Fruit fly (Drosophila melanogaster) whole organism, embryonic: ENCODE data around the gene Spn27A.

Source experiments
- CG11696 ChIP-seq: fragments of 200-800 bp; sonication (Bioruptor generic); IDR thresholded peaks from 2 replicates; pipeline ENCODE4 v1.3.6; 2022; ENCODE audit warnings: missing biosample characterization, missing genetic modification characterization
- CG11723 ChIP-seq: fragments of 200-800 bp; sonication (Bioruptor generic); optimal IDR thresholded peaks from 2 replicates; lab custom pipeline; 2017; ENCODE audit warnings: missing biosample characterization, mild to moderate bottlenecking, missing genetic modification characterization
- CG12391 ChIP-seq: fragments of 200-800 bp; sonication (Bioruptor generic); optimal IDR thresholded peaks from 3 replicates; lab custom pipeline; 2018; ENCODE audit warnings: missing biosample characterization, mild to moderate bottlenecking, missing genetic modification characterization, moderate library complexity
- CG13424 ChIP-seq: fragments of 200-800 bp; sonication (Bioruptor generic); optimal IDR thresholded peaks from 2 replicates; lab custom pipeline; 2019; ENCODE audit warnings: missing biosample characterization, mild to moderate bottlenecking, missing genetic modification characterization, moderate library complexity
- CG14965 ChIP-seq: fragments of 200-800 bp; sonication (Bioruptor generic); optimal IDR thresholded peaks from 2 replicates; lab custom pipeline; 2016; ENCODE audit warnings: missing biosample characterization, missing genetic modification characterization, borderline replicate concordance
- CG15011 ChIP-seq: fragments of 200-800 bp; sonication (Bioruptor generic); optimal IDR thresholded peaks from 3 replicates; lab custom pipeline; 2018; ENCODE audit warnings: missing biosample characterization, mild to moderate bottlenecking, missing genetic modification characterization
- CG16813 ChIP-seq: fragments of 200-800 bp; sonication (Bioruptor generic); IDR thresholded peaks from 3 replicates; pipeline ENCODE4 v1.3.6; 2022; ENCODE audit warnings: missing biosample characterization, missing genetic modification characterization; ENCODE audit not compliant: partially characterized antibody
- CG2199 ChIP-seq: fragments of 200-800 bp; sonication (Bioruptor generic); IDR thresholded peaks from 3 replicates; pipeline ENCODE4 v1.3.6; 2022; ENCODE audit warnings: missing biosample characterization, missing genetic modification characterization
- CG2712 ChIP-seq: fragments of 200-800 bp; optimal IDR thresholded peaks from 3 replicates; lab custom pipeline; 2019; ENCODE audit warnings: missing biosample characterization, mild to moderate bottlenecking, missing genetic modification characterization, moderate library complexity
- CG30403 ChIP-seq: fragments of 200-800 bp; sonication (Bioruptor generic); optimal IDR thresholded peaks from 3 replicates; lab custom pipeline; 2016; ENCODE audit warnings: missing biosample characterization, missing genetic modification characterization
- CG31365 ChIP-seq: fragments of 200-800 bp; sonication (Bioruptor generic); optimal IDR thresholded peaks from 2 replicates; lab custom pipeline; 2018; ENCODE audit warnings: missing biosample characterization, mild to moderate bottlenecking, missing genetic modification characterization
- CG32772 ChIP-seq: fragments of 200-800 bp; sonication (Bioruptor generic); IDR thresholded peaks from 2 replicates; pipeline ENCODE4 v1.3.6; 2022; ENCODE audit warnings: missing biosample characterization, missing genetic modification characterization
- CG33213 ChIP-seq: fragments of 200-800 bp; sonication (Bioruptor generic); optimal IDR thresholded peaks from 3 replicates; lab custom pipeline; 2016; ENCODE audit warnings: missing biosample characterization, missing genetic modification characterization
- CG34422 ChIP-seq: fragments of 200-800 bp; sonication (Bioruptor generic); IDR thresholded peaks from 3 replicates; pipeline ENCODE4 v1.3.6; 2022; ENCODE audit warnings: missing biosample characterization, missing genetic modification characterization
- CG3995 ChIP-seq: fragments of 200-800 bp; sonication (Bioruptor generic); optimal IDR thresholded peaks from 3 replicates; lab custom pipeline; 2016; ENCODE audit warnings: missing biosample characterization, missing genetic modification characterization
- CG4707 ChIP-seq: fragments of 200-800 bp; sonication (Bioruptor generic); optimal IDR thresholded peaks from 2 replicates; lab custom pipeline; 2018; ENCODE audit warnings: missing biosample characterization, mild to moderate bottlenecking, missing genetic modification characterization, moderate library complexity
- CG4820 ChIP-seq: fragments of 200-800 bp; sonication (Bioruptor generic); optimal IDR thresholded peaks from 3 replicates; lab custom pipeline; 2016; ENCODE audit warnings: missing biosample characterization, missing genetic modification characterization
- CG6654 ChIP-seq: fragments of 200-800 bp; sonication (Bioruptor generic); optimal IDR thresholded peaks from 2 replicates; lab custom pipeline; 2017; ENCODE audit warnings: missing biosample characterization, mild to moderate bottlenecking, missing genetic modification characterization
- CG7745 ChIP-seq: fragments of 200-800 bp; sonication (Bioruptor generic); optimal IDR thresholded peaks from 2 replicates; lab custom pipeline; 2018; ENCODE audit warnings: missing biosample characterization, mild to moderate bottlenecking, missing genetic modification characterization, moderate library complexity
- CG7928 ChIP-seq: fragments of 200-800 bp; sonication (Bioruptor generic); optimal IDR thresholded peaks from 2 replicates; lab custom pipeline; 2017; ENCODE audit warnings: missing biosample characterization, mild to moderate bottlenecking, missing genetic modification characterization
- CG8281 ChIP-seq: fragments of 200-800 bp; sonication (Bioruptor generic); optimal IDR thresholded peaks from 2 replicates; lab custom pipeline; 2018; ENCODE audit warnings: missing biosample characterization, mild to moderate bottlenecking, missing genetic modification characterization, moderate library complexity
- CG8359 ChIP-seq: fragments of 200-800 bp; sonication (Bioruptor generic); optimal IDR thresholded peaks from 2 replicates; lab custom pipeline; 2017; ENCODE audit warnings: missing biosample characterization, mild to moderate bottlenecking, missing genetic modification characterization, borderline replicate concordance
- CG9609 ChIP-seq: fragments of 200-800 bp; sonication (Bioruptor generic); optimal IDR thresholded peaks from 3 replicates; lab custom pipeline; 2016; ENCODE audit warnings: missing biosample characterization, missing genetic modification characterization
- CG9797 ChIP-seq: fragments of 200-800 bp; sonication (Bioruptor generic); optimal IDR thresholded peaks from 3 replicates; lab custom pipeline; 2018; ENCODE audit warnings: missing biosample characterization, mild to moderate bottlenecking, missing genetic modification characterization
- CG9932 ChIP-seq: fragments of 200-800 bp; sonication (Bioruptor generic); IDR thresholded peaks from 2 replicates; pipeline ENCODE4 v1.3.6; 2022; ENCODE audit warnings: missing biosample characterization, missing genetic modification characterization
- Hsf ChIP-seq: fragments of 200-800 bp; sonication (Bioruptor generic); optimal IDR thresholded peaks from 3 replicates; lab custom pipeline; 2016; ENCODE audit warnings: missing biosample characterization, missing genetic modification characterization
- Lpt ChIP-seq: fragments of >200 bp; optimal IDR thresholded peaks from 2 replicates; lab custom pipeline; 2018; ENCODE audit warnings: missing biosample characterization, missing genetic modification characterization
- MTF-1 ChIP-seq: fragments of 200-800 bp; sonication (Bioruptor generic); optimal IDR thresholded peaks from 2 replicates; lab custom pipeline; 2018; ENCODE audit warnings: missing biosample characterization, mild to moderate bottlenecking, missing genetic modification characterization, borderline replicate concordance
- NFAT ChIP-seq: fragments of 200-800 bp; sonication (Bioruptor generic); IDR thresholded peaks from 2 replicates; pipeline ENCODE4 v1.3.6; 2022; ENCODE audit warnings: missing biosample characterization, missing genetic modification characterization
- NfI ChIP-seq: fragments of 200-800 bp; sonication (Bioruptor generic); optimal IDR thresholded peaks from 3 replicates; lab custom pipeline; 2018; ENCODE audit warnings: missing biosample characterization, mild to moderate bottlenecking, missing genetic modification characterization, moderate library complexity
- Scr ChIP-seq: fragments of 200-800 bp; sonication (Bioruptor generic); IDR thresholded peaks from 2 replicates; pipeline ENCODE4 v1.3.6; 2022; ENCODE audit warnings: missing biosample characterization, missing genetic modification characterization; ENCODE audit not compliant: partially characterized antibody
- Vsx1 ChIP-seq: fragments of 200-800 bp; sonication (Bioruptor generic); optimal IDR thresholded peaks from 2 replicates; lab custom pipeline; 2017; ENCODE audit warnings: missing biosample characterization, mild to moderate bottlenecking, missing genetic modification characterization, missing genetic modification reagents
- br ChIP-seq: fragments of >200 bp; optimal IDR thresholded peaks from 2 replicates; lab custom pipeline; 2017
- cato ChIP-seq: fragments of 200-800 bp; sonication (Bioruptor generic); optimal IDR thresholded peaks from 2 replicates; lab custom pipeline; 2016; ENCODE audit warnings: missing biosample characterization, missing genetic modification characterization, borderline replicate concordance
- chif ChIP-seq, 2 experiments: fragments of 200-800 bp; sonication (Bioruptor generic); optimal IDR thresholded peaks; 3 replicates each; lab custom pipeline; 2016; ENCODE audit warnings: missing biosample characterization in 2 of 2, missing genetic modification characterization in 2 of 2
- crp ChIP-seq, 2 experiments: fragments of 200-800 bp; sonication (Bioruptor generic); optimal IDR thresholded peaks; 2 replicates in 1 of 2; 3 replicates in 1 of 2; lab custom pipeline; 2017; ENCODE audit warnings: missing biosample characterization in 2 of 2, missing genetic modification characterization in 2 of 2, mild to moderate bottlenecking in 1 of 2, moderate library complexity in 1 of 2
- dati ChIP-seq: fragments of 200-800 bp; sonication (Bioruptor generic); IDR thresholded peaks from 2 replicates; pipeline ENCODE4 v1.3.6; 2022; ENCODE audit warnings: missing biosample characterization, missing genetic modification characterization
- disco-r ChIP-seq: fragments of 200-800 bp; sonication (Bioruptor generic); optimal IDR thresholded peaks from 2 replicates; lab custom pipeline; 2016; ENCODE audit warnings: missing biosample characterization, missing genetic modification characterization
- nmo ChIP-seq: fragments of 200-800 bp; sonication (Bioruptor generic); optimal IDR thresholded peaks from 2 replicates; lab custom pipeline; 2018; ENCODE audit warnings: missing biosample characterization, mild to moderate bottlenecking, missing genetic modification characterization, moderate library complexity
- pita ChIP-seq: fragments of 200-800 bp; sonication (Bioruptor generic); optimal IDR thresholded peaks from 2 replicates; lab custom pipeline; 2017; ENCODE audit warnings: missing biosample characterization, mild to moderate bottlenecking, missing genetic modification characterization
- so ChIP-seq: fragments of 200-800 bp; sonication (Bioruptor generic); IDR thresholded peaks from 3 replicates; pipeline ENCODE4 v1.3.6; 2022; ENCODE audit warnings: missing biosample characterization, missing genetic modification characterization
- tll ChIP-seq, 2 experiments: fragments of 200-800 bp in 1 of 2; fragments of >200 bp in 1 of 2; sonication (Bioruptor generic) in 1 of 2; optimal IDR thresholded peaks; 2 replicates each; lab custom pipeline; 2017 to 2019; ENCODE audit warnings: missing biosample characterization in 2 of 2, missing genetic modification characterization in 2 of 2, mild to moderate bottlenecking in 1 of 2, moderate library complexity in 1 of 2
- tna ChIP-seq: fragments of 200-800 bp; sonication (Bioruptor generic); IDR thresholded peaks from 2 replicates; pipeline ENCODE4 v1.3.6; 2022; ENCODE audit warnings: missing biosample characterization, missing genetic modification characterization; ENCODE audit not compliant: partially characterized antibody
- tup ChIP-seq: fragments of 200-800 bp; sonication (Bioruptor generic); optimal IDR thresholded peaks from 2 replicates; lab custom pipeline; 2016; ENCODE audit warnings: missing biosample characterization, mild to moderate bottlenecking, missing genetic modification characterization, moderate library complexity
- vvl ChIP-seq: fragments of 200-800 bp; sonication (Bioruptor generic); IDR thresholded peaks from 2 replicates; pipeline ENCODE4 v1.3.6; 2022; ENCODE audit warnings: missing biosample characterization, missing genetic modification characterization
- wek ChIP-seq: fragments of 200-800 bp; sonication (Bioruptor generic); optimal IDR thresholded peaks from 3 replicates; lab custom pipeline; 2018; ENCODE audit warnings: missing biosample characterization, mild to moderate bottlenecking, missing genetic modification characterization, moderate library complexity
- zen ChIP-seq: fragments of 200-800 bp; sonication (Bioruptor generic); optimal IDR thresholded peaks from 3 replicates; lab custom pipeline; 2018; ENCODE audit warnings: missing biosample characterization, mild to moderate bottlenecking, missing genetic modification characterization, moderate library complexity
- zf30C ChIP-seq: fragments of 200-800 bp; sonication (Bioruptor generic); optimal IDR thresholded peaks from 3 replicates; lab custom pipeline; 2018; ENCODE audit warnings: missing biosample characterization, mild to moderate bottlenecking, missing genetic modification characterization
- zfh1 ChIP-seq: fragments of 200-800 bp; sonication (Bioruptor generic); IDR thresholded peaks from 3 replicates; pipeline ENCODE4 v1.3.6; 2022; ENCODE audit warnings: missing biosample characterization, missing genetic modification characterization

Spn27A gene

dm6 chr2L:6708997-6709662, 36.0 kb upstream of the Spn27A start, which contains the start of gene Tsp (continued):
- TF ChIP-seq disco-r (GFP tag; lab: Kevin White, UChicago), result no peak
- TF ChIP-seq Scr (GFP tag; lab: Robert Waterston, UW), result no peak
- peak; percentile 43; the same call in 1 of the 3 replicates for TF ChIP-seq so (GFP tag; lab: Robert Waterston, UW)
- no peak for TF ChIP-seq CG3995
- TF ChIP-seq pita (GFP tag; lab: Kevin White, UChicago), result no peak
- no peak for TF ChIP-seq CG7928
- no peak for TF ChIP-seq CG2712 (tag; lab: Kevin White, UChicago)
- no peak for TF ChIP-seq CG11696 (GFP tag; lab: Robert Waterston, UW)
- no peak for TF ChIP-seq tup (GFP tag; lab: Kevin White, UChicago)
- TF ChIP-seq br (lab: Kevin White, UChicago), result no peak
- TF ChIP-seq Vsx1 (GFP tag; lab: Kevin White, UChicago), result no peak
- peak; percentile 10 for TF ChIP-seq CG12391 (tag; lab: Kevin White, UChicago)
- TF ChIP-seq CG13424, result no peak
- no peak for TF ChIP-seq wek
- no peak for TF ChIP-seq dati (GFP tag; lab: Robert Waterston, UW)
- TF ChIP-seq tna (GFP tag; lab: Robert Waterston, UW), result no peak; the same call in 1 of the 2 replicates
- no peak for TF ChIP-seq MTF-1
- TF ChIP-seq CG30403 (GFP tag; lab: Kevin White, UChicago), result no peak
- TF ChIP-seq CG14965, result no peak
- no peak for TF ChIP-seq CG32772 (GFP tag; lab: Robert Waterston, UW)
- no peak for TF ChIP-seq CG31365 (tag; lab: Kevin White, UChicago)
- TF ChIP-seq CG7745 (tag; lab: Kevin White, UChicago), result no peak
- no peak for TF ChIP-seq CG15011
- no peak for TF ChIP-seq CG9797 (GFP tag; lab: Kevin White, UChicago)
- no peak for TF ChIP-seq CG4820 (GFP tag; lab: Kevin White, UChicago)
- TF ChIP-seq crp (GFP tag; optimal IDR thresholded peaks at IDR 0.05; lab: Kevin White, UChicago), result no peak
- no peak for TF ChIP-seq NfI
- no peak for TF ChIP-seq Lpt
- 0 out of 3 replicates have a peak, but pooled peaks have one; percentile 51 for TF ChIP-seq CG2199 (GFP tag; lab: Robert Waterston, UW)
- no peak for TF ChIP-seq CG33213
- no peak for TF ChIP-seq tll (GFP tag; optimal IDR thresholded peaks at IDR 0.05; lab: Kevin White, UChicago)
- TF ChIP-seq CG11723 (GFP tag; lab: Kevin White, UChicago), result no peak
- TF ChIP-seq CG8281 (tag; lab: Kevin White, UChicago), result no peak
- no peak for TF ChIP-seq CG9609 (GFP tag; lab: Kevin White, UChicago)
- TF ChIP-seq CG6654 (GFP tag; lab: Kevin White, UChicago), result no peak
- no peak for TF ChIP-seq NFAT (GFP tag; lab: Robert Waterston, UW)
- no peak for TF ChIP-seq cato
- no peak for TF ChIP-seq nmo (GFP tag; lab: Kevin White, UChicago)
- TF ChIP-seq CG4707 (GFP tag; lab: Kevin White, UChicago), result no peak
- TF ChIP-seq CG34422 (GFP tag; lab: Robert Waterston, UW), result peak; percentile 48; the same call in 1 of the 3 replicates
- no peak for TF ChIP-seq zfh1 (GFP tag; lab: Robert Waterston, UW)
- TF ChIP-seq CG16813 (GFP tag; lab: Robert Waterston, UW), result no peak
- TF ChIP-seq chif (GFP tag; optimal IDR thresholded peaks at IDR 0.05; lab: Kevin White, UChicago), result no peak
- peak; percentile 7 for TF ChIP-seq CG8359 (GFP tag; lab: Kevin White, UChicago)
- no peak for TF ChIP-seq CG9932
- no peak for TF ChIP-seq Hsf (GFP tag; lab: Kevin White, UChicago)
- no peak for TF ChIP-seq zf30C (GFP tag; lab: Kevin White, UChicago)
- peak; percentile 54 for TF ChIP-seq vvl (GFP tag; lab: Robert Waterston, UW)
- no peak for TF ChIP-seq zen (tag; lab: Kevin White, UChicago)
